Worm (Caenorhabditis elegans) whole organism, L1 larva: ENCODE data around the gene T05A7.6.

Experiments
- C16A3.4 ChIP-seq: fragments of 150-350 bp; optimal IDR thresholded peaks from 2 replicates; lab custom pipeline; 2014; ENCODE audit warnings: missing biosample characterization, missing genetic modification characterization
- Y116A8C.19 ChIP-seq: sonication (generic microtip); optimal IDR thresholded peaks from 2 replicates; lab custom pipeline; 2016; ENCODE audit warnings: missing compliant biosample characterization, missing genetic modification characterization, borderline replicate concordance
- aha-1 ChIP-seq: fragments of 150-350 bp; optimal IDR thresholded peaks from 2 replicates; lab custom pipeline; 2014; ENCODE audit warnings: missing biosample characterization, missing genetic modification characterization
- alr-1 ChIP-seq: fragments of 200-800 bp; sonication (Bioruptor generic); optimal IDR thresholded peaks from 2 replicates; lab custom pipeline; 2018; ENCODE audit warnings: borderline replicate concordance, mild to moderate bottlenecking, missing genetic modification characterization, missing compliant biosample characterization
- ama-1 ChIP-seq: fragments of 150-350 bp; optimal IDR thresholded peaks from 2 replicates; lab custom pipeline; 2014
- blmp-1 ChIP-seq: fragments of 150-350 bp; optimal IDR thresholded peaks from 2 replicates; lab custom pipeline; 2014; ENCODE audit warnings: missing biosample characterization, missing genetic modification characterization
- ceh-63 ChIP-seq: fragments of 200-800 bp; sonication (Bioruptor generic); optimal IDR thresholded peaks from 2 replicates; lab custom pipeline; 2018; ENCODE audit warnings: mild to moderate bottlenecking, missing genetic modification characterization, missing compliant biosample characterization
- ceh-82 ChIP-seq, 3 experiments: fragments of 150-350 bp in 1 of 3; sonication (generic microtip) in 2 of 3; optimal IDR thresholded peaks; 2 replicates each; lab custom pipeline; 2014 to 2017; ENCODE audit warnings: missing biosample characterization in 3 of 3, missing genetic modification characterization in 3 of 3
- ceh-88 ChIP-seq: fragments of 200-800 bp; sonication (Bioruptor generic); IDR thresholded peaks from 2 replicates; pipeline ENCODE4 v1.3.6; 2022; ENCODE audit warnings: missing genetic modification characterization, missing compliant biosample characterization
- fkh-10 ChIP-seq: sonication (generic microtip); optimal IDR thresholded peaks from 2 replicates; lab custom pipeline; 2017; ENCODE audit warnings: missing biosample characterization, missing genetic modification reagents, missing genetic modification characterization
- fos-1 ChIP-seq: fragments of 150-350 bp; optimal IDR thresholded peaks from 2 replicates; lab custom pipeline; 2014; ENCODE audit warnings: missing biosample characterization, missing genetic modification characterization
- hlh-17 ChIP-seq: fragments of 200-800 bp; sonication (Bioruptor generic); optimal IDR thresholded peaks from 2 replicates; lab custom pipeline; 2018; ENCODE audit warnings: missing genetic modification characterization, mild to moderate bottlenecking, missing compliant biosample characterization, moderate library complexity, borderline replicate concordance
- hpl-2 ChIP-seq: fragments of 150-350 bp; optimal IDR thresholded peaks from 2 replicates; lab custom pipeline; 2014; ENCODE audit warnings: missing biosample characterization, missing genetic modification reagents, missing genetic modification characterization
- isw-1 ChIP-seq: fragments of 200-800 bp; sonication (Bioruptor generic); IDR thresholded peaks from 2 replicates; pipeline ENCODE4 v1.3.6; 2022; ENCODE audit warnings: missing genetic modification characterization, missing compliant biosample characterization
- lin-14 ChIP-seq: fragments of 200-800 bp; sonication (Bioruptor generic); optimal IDR thresholded peaks from 2 replicates; lab custom pipeline; 2018; ENCODE audit warnings: mild to moderate bottlenecking, missing genetic modification characterization, moderate library complexity, missing compliant biosample characterization
- lir-3 ChIP-seq: sonication (generic microtip); optimal IDR thresholded peaks from 2 replicates; lab custom pipeline; 2016; ENCODE audit warnings: mild to moderate bottlenecking, missing genetic modification characterization, moderate library complexity, missing compliant biosample characterization; ENCODE audit not compliant: poor library complexity
- lsy-2 ChIP-seq, 2 experiments: fragments of 150-350 bp; optimal IDR thresholded peaks; 2 replicates each; lab custom pipeline; 2014; ENCODE audit warnings: missing biosample characterization in 2 of 2, missing genetic modification characterization in 2 of 2
- mab-9 ChIP-seq: fragments of 200-800 bp; sonication (Bioruptor generic); IDR thresholded peaks from 2 replicates; pipeline ENCODE4 v1.3.6; 2022; ENCODE audit warnings: missing genetic modification reagents, missing genetic modification characterization, missing compliant biosample characterization
- mdl-1 ChIP-seq, 2 experiments: fragments of 150-350 bp; optimal IDR thresholded peaks; 2 replicates each; lab custom pipeline; 2014 to 2017; ENCODE audit warnings: missing biosample characterization in 2 of 2, missing genetic modification characterization in 2 of 2, inconsistent platforms in 1 of 2
- mef-2 ChIP-seq: fragments of 150-350 bp; optimal IDR thresholded peaks from 2 replicates; lab custom pipeline; 2014; ENCODE audit warnings: missing biosample characterization, missing genetic modification characterization
- nhr-11 ChIP-seq: fragments of 150-350 bp; optimal IDR thresholded peaks from 2 replicates; lab custom pipeline; 2014; ENCODE audit warnings: missing biosample characterization, missing genetic modification characterization
- nhr-12 ChIP-seq: sonication (generic microtip); optimal IDR thresholded peaks from 2 replicates; lab custom pipeline; 2017; ENCODE audit warnings: missing biosample characterization, missing genetic modification characterization
- nhr-19 ChIP-seq: fragments of 200-800 bp; sonication (Bioruptor generic); conservative IDR thresholded peaks from 2 replicates; pipeline ENCODE4 v1.3.6; 2022; ENCODE audit warnings: missing genetic modification characterization, missing compliant biosample characterization
- nhr-237 ChIP-seq: fragments of 150-350 bp; optimal IDR thresholded peaks from 2 replicates; lab custom pipeline; 2014; ENCODE audit warnings: missing biosample characterization, missing genetic modification characterization
- nhr-47 ChIP-seq: sonication (generic microtip); optimal IDR thresholded peaks from 2 replicates; lab custom pipeline; 2016; ENCODE audit warnings: mild to moderate bottlenecking, missing genetic modification characterization, moderate library complexity, missing compliant biosample characterization
- nhr-71 ChIP-seq: sonication (generic microtip); optimal IDR thresholded peaks from 2 replicates; lab custom pipeline; 2016; ENCODE audit warnings: mild to moderate bottlenecking, missing genetic modification characterization, moderate library complexity, missing compliant biosample characterization
- nhr-77 ChIP-seq: fragments of 150-350 bp; optimal IDR thresholded peaks from 2 replicates; lab custom pipeline; 2014; ENCODE audit warnings: missing biosample characterization, missing genetic modification characterization
- nhr-85 ChIP-seq: sonication (generic microtip); peaks from one replicate; lab custom pipeline; 2016; ENCODE audit warnings: missing genetic modification characterization, inconsistent platforms, missing compliant biosample characterization
- nhr-90 ChIP-seq: sonication (generic microtip); optimal IDR thresholded peaks from 2 replicates; lab custom pipeline; 2016; ENCODE audit warnings: mild to moderate bottlenecking, missing genetic modification characterization, missing compliant biosample characterization; ENCODE audit not compliant: poor library complexity
- rnt-1 ChIP-seq: sonication (generic microtip); optimal IDR thresholded peaks from 2 replicates; lab custom pipeline; 2016; ENCODE audit warnings: mild to moderate bottlenecking, missing genetic modification characterization, moderate library complexity, missing compliant biosample characterization
- skn-1 ChIP-seq: fragments of 150-350 bp; optimal IDR thresholded peaks from 2 replicates; lab custom pipeline; 2014; ENCODE audit warnings: missing biosample characterization, missing genetic modification characterization
- snpc-4 ChIP-seq: fragments of 150-350 bp; optimal IDR thresholded peaks from 2 replicates; lab custom pipeline; 2014; ENCODE audit warnings: missing biosample characterization, missing genetic modification characterization
- snu-23 ChIP-seq: sonication (generic microtip); optimal IDR thresholded peaks from 2 replicates; lab custom pipeline; 2016; ENCODE audit warnings: missing genetic modification characterization, missing compliant biosample characterization
- sptf-1 ChIP-seq: fragments of 150-350 bp; optimal IDR thresholded peaks from 2 replicates; lab custom pipeline; 2014; ENCODE audit warnings: missing biosample characterization, missing genetic modification characterization
- sup-37 ChIP-seq: fragments of 200-800 bp; sonication (Bioruptor generic); optimal IDR thresholded peaks from 2 replicates; lab custom pipeline; 2018; ENCODE audit warnings: mild to moderate bottlenecking, missing genetic modification characterization, missing compliant biosample characterization
- swsn-7 ChIP-seq: sonication (generic microtip); optimal IDR thresholded peaks from 2 replicates; lab custom pipeline; 2016; ENCODE audit warnings: missing genetic modification characterization, missing compliant biosample characterization
- tbx-2 ChIP-seq: sonication (generic microtip); optimal IDR thresholded peaks from 2 replicates; lab custom pipeline; 2016; ENCODE audit warnings: missing genetic modification characterization, missing compliant biosample characterization
- unc-130 ChIP-seq: fragments of 150-350 bp; optimal IDR thresholded peaks from 2 replicates; lab custom pipeline; 2017; ENCODE audit warnings: missing biosample characterization, missing genetic modification characterization, inconsistent platforms
- unc-86 ChIP-seq: sonication (generic microtip); optimal IDR thresholded peaks from 2 replicates; lab custom pipeline; 2016; ENCODE audit warnings: missing genetic modification characterization, missing compliant biosample characterization
- zag-1 ChIP-seq: fragments of 150-350 bp; optimal IDR thresholded peaks from 2 replicates; lab custom pipeline; 2014; ENCODE audit warnings: missing biosample characterization, missing genetic modification characterization
- zip-4 ChIP-seq: fragments of 200-800 bp; sonication (Bioruptor generic); optimal IDR thresholded peaks from 2 replicates; lab custom pipeline; 2018; ENCODE audit warnings: mild to moderate bottlenecking, missing genetic modification characterization, moderate library complexity, missing compliant biosample characterization
- ztf-11 ChIP-seq, 2 experiments: sonication (generic microtip); optimal IDR thresholded peaks; 2 replicates each; lab custom pipeline; 2016 to 2017; ENCODE audit warnings: missing genetic modification characterization in 2 of 2, missing biosample characterization in 1 of 2, missing compliant biosample characterization in 1 of 2
- ztf-4 ChIP-seq: fragments of 150-350 bp; optimal IDR thresholded peaks from 2 replicates; lab custom pipeline; 2014; ENCODE audit warnings: missing biosample characterization, missing genetic modification characterization

T05A7.6 gene

DNA sequence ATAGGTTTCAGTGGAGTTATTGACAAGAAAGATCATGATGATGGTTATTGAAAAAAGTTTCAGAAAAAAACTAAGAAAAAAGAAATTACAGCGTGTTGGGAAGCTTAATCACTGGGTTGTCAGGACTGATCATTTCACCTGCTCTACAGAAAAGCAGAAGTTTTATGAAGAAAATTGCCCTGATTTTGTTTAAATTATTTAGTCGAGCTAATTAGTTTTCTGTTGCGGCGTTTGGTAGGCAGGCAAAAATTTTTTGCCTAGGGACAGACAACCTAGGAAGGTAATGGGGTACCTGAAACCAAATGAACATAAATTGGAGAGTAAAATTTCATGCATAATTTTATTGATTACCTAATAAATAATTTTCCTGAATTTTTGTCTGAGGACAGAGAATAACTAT is 12.1 kb upstream of the T05A7.6 start, which contains the start of gene sre-40:
Gene sre-40 (minus strand): TSS at position 101 of the 400 bp plus-strand sequence.
- no peak for TF ChIP-seq nhr-12 (tag; lab: Kevin White, UChicago)
- TF ChIP-seq hlh-17 (GFP tag; lab: Kevin White, UChicago) = no peak
- no peak for TF ChIP-seq ztf-11 (tag; optimal IDR thresholded peaks at IDR 0.05; lab: Kevin White, UChicago)
- TF ChIP-seq nhr-85 (tag; lab: Kevin White, UChicago) = no peak
- TF ChIP-seq fos-1 = no peak
- no peak for TF ChIP-seq nhr-19 (GFP tag; lab: Robert Waterston, UW)
- no peak for TF ChIP-seq zag-1 (tag; lab: Kevin White, UChicago)
- TF ChIP-seq ceh-63 (GFP tag; lab: Kevin White, UChicago) = no peak
- no peak for TF ChIP-seq zip-4 (GFP tag; lab: Kevin White, UChicago)
- no peak for TF ChIP-seq aha-1
- TF ChIP-seq nhr-237 = no peak
- no peak for TF ChIP-seq swsn-7 (tag; lab: Kevin White, UChicago)
- TF ChIP-seq blmp-1 (tag; lab: Kevin White, UChicago) = no peak
- TF ChIP-seq sup-37 = no peak
- no peak for TF ChIP-seq mdl-1 (tag; optimal IDR thresholded peaks at IDR 0.05; lab: Kevin White, UChicago)
- TF ChIP-seq, all 84 proteins: peak for 0

DNA sequence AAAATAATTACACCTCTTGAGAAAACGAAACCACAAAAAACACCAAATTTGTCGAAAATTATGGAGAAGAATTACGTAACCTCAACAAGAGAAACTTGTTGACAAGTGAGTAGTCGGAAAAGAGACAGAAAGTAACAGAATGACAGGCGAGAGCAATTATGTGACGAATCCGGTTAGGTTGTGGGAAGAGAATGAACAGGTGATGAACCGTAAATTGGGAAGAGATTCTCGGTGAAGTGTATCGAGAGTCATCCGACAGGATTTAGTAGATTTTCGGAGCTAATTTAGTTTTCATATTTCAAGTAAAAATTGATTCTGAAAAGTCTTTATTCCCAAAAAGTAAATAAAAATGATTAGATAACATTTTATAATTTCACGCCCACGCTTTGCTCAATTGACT is 9.8 kb upstream of the T05A7.6 start, which contains the start of gene T05A7.7:
Gene T05A7.7 (minus strand): TSS at position 101 of the 400 bp plus-strand sequence.
- TF ChIP-seq sup-37 = no peak
- peak; percentile 43 for TF ChIP-seq blmp-1 (tag; lab: Kevin White, UChicago)
- no peak for TF ChIP-seq tbx-2 (tag; lab: Kevin White, UChicago)
- TF ChIP-seq, all 84 proteins: peak for 1

DNA sequence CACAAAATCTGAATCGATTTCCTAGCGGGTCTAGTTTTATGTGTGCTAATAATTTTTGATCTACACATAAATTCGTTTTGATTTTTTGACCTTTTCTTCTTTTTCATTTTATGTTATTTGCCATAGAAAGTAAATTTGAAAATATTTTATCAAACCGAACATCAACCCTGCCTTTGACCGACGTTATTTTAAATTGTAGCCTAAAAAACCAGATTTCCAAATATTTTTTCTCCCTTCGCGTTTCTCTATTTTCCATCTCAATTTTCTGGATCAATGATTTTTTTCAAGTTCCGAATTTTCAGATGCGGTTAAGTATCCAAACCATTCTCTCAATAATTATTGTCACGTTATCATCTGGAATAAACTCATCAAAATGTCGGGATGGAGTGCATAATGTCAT is 6.3 kb upstream of the T05A7.6 start, which contains the start of gene T05A7.1:
Gene T05A7.1 (plus strand): TSS at position 301 of the 400 bp plus-strand sequence.
- TF ChIP-seq nhr-47 (tag; lab: Kevin White, UChicago) (no peak), nhr-90 (no peak), rnt-1 (tag; lab: Kevin White, UChicago) (no peak), nhr-71 (tag; lab: Kevin White, UChicago) (no peak), unc-86 (no peak), nhr-19 (GFP tag; lab: Robert Waterston, UW) (no peak), aha-1 (no peak), sptf-1 (tag; lab: Kevin White, UChicago) (no peak), nhr-11 (tag; lab: Kevin White, UChicago) (no peak), nhr-77 (tag; lab: Kevin White, UChicago) (no peak), alr-1 (tag; lab: Kevin White, UChicago) (no peak), skn-1 (tag; lab: Kevin White, UChicago) (no peak), tbx-2 (tag; lab: Kevin White, UChicago) (no peak), unc-130 (tag; lab: Kevin White, UChicago) (no peak), mab-9 (GFP tag; lab: Robert Waterston, UW) (no peak), mef-2 (tag; lab: Kevin White, UChicago) (no peak), ceh-82 (tag; optimal IDR thresholded peaks at IDR 0.05; lab: Kevin White, UChicago) (no peak), isw-1 (GFP tag; lab: Robert Waterston, UW) (no peak), hlh-17 (GFP tag; lab: Kevin White, UChicago) (no peak)
- TF ChIP-seq, all 84 proteins: peak for 0

DNA sequence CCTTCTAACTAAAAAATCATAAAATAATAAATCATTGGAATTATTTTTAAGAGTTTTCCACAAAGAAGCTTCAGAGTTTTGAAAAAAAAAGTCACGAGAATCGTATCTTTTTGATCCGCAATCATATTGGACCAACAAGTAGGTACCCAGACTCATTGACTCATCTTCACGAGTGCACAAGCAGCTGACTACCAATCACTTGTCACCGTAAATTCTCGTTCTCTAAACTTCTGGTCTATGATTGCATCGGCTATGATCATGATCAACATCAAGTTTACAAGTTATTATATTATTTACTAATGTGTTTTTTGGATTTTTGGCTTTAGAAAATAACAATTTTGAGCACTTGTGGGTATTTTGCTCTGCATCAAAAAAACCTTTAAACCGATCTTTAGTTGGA is 4.6 kb upstream of the T05A7.6 start:
- no peak for TF ChIP-seq snpc-4 (tag; lab: Kevin White, UChicago)
- peak; percentile 5 for TF ChIP-seq snu-23 (GFP tag; lab: Kevin White, UChicago)
- TF ChIP-seq ama-1 (lab: Kevin White, UChicago) = no peak
- no peak for TF ChIP-seq ceh-88
- TF ChIP-seq rnt-1 (tag; lab: Kevin White, UChicago) = peak; percentile 26
- 0 out of 2 replicates have a peak, but pooled peaks have one; percentile 17 for TF ChIP-seq nhr-19 (GFP tag; lab: Robert Waterston, UW)
- TF ChIP-seq lsy-2 (tag; optimal IDR thresholded peaks at IDR 0.05; lab: Kevin White, UChicago) = peak in 1 of 2 experiments; percentile 22
- no peak for TF ChIP-seq hpl-2 (GFP tag; lab: Kevin White, UChicago)
- no peak for TF ChIP-seq fkh-10
- no peak for TF ChIP-seq zag-1 (tag; lab: Kevin White, UChicago)
- TF ChIP-seq blmp-1 (tag; lab: Kevin White, UChicago) = no peak
- TF ChIP-seq C16A3.4 (tag; lab: Kevin White, UChicago) = no peak
- peak; percentile 48 for TF ChIP-seq nhr-71 (tag; lab: Kevin White, UChicago)
- TF ChIP-seq lir-3 = peak; percentile 14
- peak; percentile 49 for TF ChIP-seq lin-14 (GFP tag; lab: Kevin White, UChicago)
- no peak for TF ChIP-seq Y116A8C.19 (tag; lab: Kevin White, UChicago)
- TF ChIP-seq ztf-4 (tag; lab: Kevin White, UChicago) = no peak
